Fruit fly (Drosophila melanogaster): ENCODE measurements around the gene CG6293.
"Not testable (repeated sequence)": the region's sequence is repeated elsewhere in the genome, so short reads cannot be mapped to it uniquely, and the experiment has no call there.

The CG6293 gene

dm6 chr3R:10351960-10352458 is 40.6 kb upstream of the CG6293 start:
- TF ChIP-seq CG1620 (GFP tag; optimal IDR thresholded peaks at IDR 0.05) (no peak), Clk (GFP tag; optimal IDR thresholded peaks at IDR 0.05) (no peak), CG5204 (GFP tag; optimal IDR thresholded peaks at IDR 0.05) (no peak), Mnt (GFP tag; optimal IDR thresholded peaks at IDR 0.05) (no peak), cnc (optimal IDR thresholded peaks at IDR 0.05) (no peak), CG14711 (tag; optimal IDR thresholded peaks at IDR 0.05) (no peak), cic (GFP tag; optimal IDR thresholded peaks at IDR 0.05) (peak; percentile 36), pad (GFP tag; optimal IDR thresholded peaks at IDR 0.05) (peak; percentile 93), CG7101 (tag; optimal IDR thresholded peaks at IDR 0.05) (no peak), bab1 (GFP tag; optimal IDR thresholded peaks at IDR 0.05) (no peak), ovo (GFP tag; optimal IDR thresholded peaks at IDR 0.05) (no peak), kay (GFP tag; ENCODE audit: borderline replicate concordance) (no peak), toe (GFP tag; optimal IDR thresholded peaks at IDR 0.05) (peak; percentile 38), CG12768 (GFP tag; optimal IDR thresholded peaks at IDR 0.05) (peak; percentile 15), CG7045 (GFP tag; optimal IDR thresholded peaks at IDR 0.05) (no peak), tj (GFP tag; optimal IDR thresholded peaks at IDR 0.05) (peak; percentile 92), Crg-1 (GFP tag; optimal IDR thresholded peaks at IDR 0.05) (no peak), CG11617 (GFP tag; optimal IDR thresholded peaks at IDR 0.05) (no peak), CG33017 (tag; optimal IDR thresholded peaks at IDR 0.05) (peak; percentile 43)

DNA sequence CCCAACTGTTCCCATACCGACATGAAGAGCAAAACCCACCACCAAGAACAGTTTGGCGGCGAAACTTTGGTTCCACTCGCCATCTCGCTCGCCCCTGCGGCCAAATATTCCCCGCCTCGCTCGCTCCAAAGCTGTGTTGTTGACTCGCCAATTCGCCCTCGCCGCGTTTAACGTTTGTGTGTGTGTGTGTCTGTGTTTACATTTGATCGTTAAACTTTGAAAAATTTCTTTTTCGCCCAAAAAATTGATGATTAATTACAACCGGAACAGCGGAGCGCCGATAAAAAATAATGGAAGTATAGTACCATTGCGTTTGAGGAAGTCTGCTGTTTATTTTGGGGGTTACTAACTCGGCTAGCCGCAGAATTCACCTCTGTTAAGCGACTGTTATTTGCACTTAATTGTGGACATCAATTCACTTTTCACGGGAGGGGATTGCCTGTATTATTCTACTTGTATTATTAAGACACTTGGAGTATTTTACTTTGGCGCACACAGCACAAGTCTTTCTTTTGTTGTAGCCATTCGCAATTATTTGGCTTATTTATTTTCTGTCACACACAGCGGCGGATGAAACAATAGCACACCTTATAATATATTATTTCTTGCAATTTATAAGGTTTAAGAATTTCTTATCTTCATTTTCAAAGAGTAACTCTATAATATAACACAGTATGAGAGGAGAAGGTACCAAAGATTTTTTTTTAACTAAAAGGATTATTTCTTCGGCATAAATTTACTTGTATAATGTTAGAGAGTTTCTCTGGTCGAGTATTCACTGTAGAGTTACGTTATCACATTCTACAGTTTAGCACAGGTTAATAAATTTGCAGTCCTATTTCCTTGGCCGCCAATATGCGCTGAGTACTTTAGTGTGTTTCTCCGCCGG is 39.6 kb upstream of the CG6293 start:
- TF ChIP-seq CG5204 (GFP tag; optimal IDR thresholded peaks at IDR 0.05) (peak; percentile 58), tj (GFP tag; optimal IDR thresholded peaks at IDR 0.05) (no peak), CG14711 (tag; optimal IDR thresholded peaks at IDR 0.05) (peak; percentile 74), CG7101 (tag; optimal IDR thresholded peaks at IDR 0.05) (peak; percentile 69), Clk (GFP tag; optimal IDR thresholded peaks at IDR 0.05) (peak; percentile 7), cic (GFP tag; optimal IDR thresholded peaks at IDR 0.05) (peak; percentile 40), ovo (GFP tag; optimal IDR thresholded peaks at IDR 0.05) (no peak), CG11617 (GFP tag; optimal IDR thresholded peaks at IDR 0.05) (peak; percentile 49), CG7045 (GFP tag; optimal IDR thresholded peaks at IDR 0.05) (peak; percentile 54), pad (GFP tag; optimal IDR thresholded peaks at IDR 0.05) (peak; percentile 100), Crg-1 (GFP tag; optimal IDR thresholded peaks at IDR 0.05) (peak; percentile 59), Hr96 (GFP tag; optimal IDR thresholded peaks at IDR 0.05) (peak; percentile 34), CG12768 (GFP tag; optimal IDR thresholded peaks at IDR 0.05) (peak; percentile 55), bab1 (GFP tag; optimal IDR thresholded peaks at IDR 0.05) (peak; percentile 80), Mnt (GFP tag; optimal IDR thresholded peaks at IDR 0.05) (peak; percentile 47), kay (GFP tag; ENCODE audit: borderline replicate concordance) (peak; percentile 87), CG33017 (tag; optimal IDR thresholded peaks at IDR 0.05) (peak; percentile 72), toe (GFP tag; optimal IDR thresholded peaks at IDR 0.05) (peak; percentile 35), CG1620 (GFP tag; optimal IDR thresholded peaks at IDR 0.05) (peak; percentile 52), cnc (optimal IDR thresholded peaks at IDR 0.05) (no peak)

dm6 chr3R:10349987-10350386 is 38.6 kb upstream of the CG6293 start, which contains the start of gene jumu:
Gene jumu (plus strand): TSS chr3R:10350182.
- peak; percentile 0 for TF ChIP-seq Mnt (GFP tag; optimal IDR thresholded peaks at IDR 0.05)
- TF ChIP-seq Crg-1 (GFP tag; optimal IDR thresholded peaks at IDR 0.05) = no peak
- peak; percentile 63 for TF ChIP-seq bab1 (GFP tag; optimal IDR thresholded peaks at IDR 0.05)
- peak; percentile 13 for TF ChIP-seq ovo (GFP tag; optimal IDR thresholded peaks at IDR 0.05)
- TF ChIP-seq CG7101 (tag; optimal IDR thresholded peaks at IDR 0.05) = no peak

dm6 chr3R:10348461-10348860 is 37.0 kb upstream of the CG6293 start, which contains the start of gene CG31406:
Gene CG31406 (plus strand): TSS chr3R:10348761.
- TF ChIP-seq pad, tj, CG7045 (GFP tag; optimal IDR thresholded peaks at IDR 0.05): not testable (repeated sequence)

DNA sequence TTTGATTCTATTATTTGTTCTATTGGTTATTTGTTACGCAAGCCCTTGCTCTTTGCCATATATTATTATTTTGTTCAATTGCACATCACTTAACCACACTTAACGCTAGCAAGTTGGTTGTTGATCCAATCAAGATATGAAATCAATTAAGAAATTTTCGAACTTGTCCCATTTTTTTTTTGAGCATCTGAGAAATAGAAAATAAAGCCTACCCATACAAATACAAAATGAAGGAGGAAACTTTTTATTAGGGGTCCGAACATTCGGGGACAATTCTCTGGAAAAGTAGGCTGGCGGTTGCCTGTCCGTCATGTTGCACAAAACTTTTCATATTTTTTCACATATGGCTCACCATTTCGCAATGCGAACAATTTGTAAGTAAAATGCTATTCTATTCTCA is 29.2 kb upstream of the CG6293 start, which contains the start of gene CG18545:
Gene CG18545 (plus strand): TSS at position 301 of the 400 bp plus-strand sequence.
- TF ChIP-seq Crg-1 (GFP tag; optimal IDR thresholded peaks at IDR 0.05); cic (GFP tag; optimal IDR thresholded peaks at IDR 0.05); kay (GFP tag; ENCODE audit: borderline replicate concordance): not testable (repeated sequence)

DNA sequence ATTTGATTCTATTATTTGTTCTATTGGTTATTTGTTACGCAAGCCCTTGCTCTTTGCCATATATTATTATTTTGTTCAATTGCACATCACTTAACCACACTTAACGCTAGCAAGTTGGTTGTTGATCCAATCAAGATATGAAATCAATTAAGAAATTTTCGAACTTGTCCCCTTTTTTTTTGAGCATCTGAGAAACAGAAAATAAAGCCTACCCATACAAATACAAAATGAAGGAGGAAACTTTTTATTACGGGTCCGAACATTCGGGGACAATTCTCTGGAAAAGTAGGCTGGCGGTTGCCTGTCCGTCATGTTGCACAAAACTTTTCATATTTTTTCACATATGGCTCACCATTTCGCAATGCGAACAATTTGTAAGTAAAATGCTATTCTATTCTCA is 26.6 kb upstream of the CG6293 start, which contains the start of gene CG12592:
Gene CG12592 (plus strand): TSS at position 301 of the 400 bp plus-strand sequence.
- TF ChIP-seq pad, CG1620, CG11617 (GFP tag; optimal IDR thresholded peaks at IDR 0.05): not testable (repeated sequence)

Measured in whole organism, adult.